Fruit fly (Drosophila melanogaster) whole organism, larva: ENCODE results near the gene Tpi.
A peak's percentile ranks its signal among the peaks of the same experiment; 100 is the strongest.

Source experiments
- noc ChIP-seq: fragments of 200-800 bp; sonication (Bioruptor generic); optimal IDR thresholded peaks from 3 replicates; lab custom pipeline; 2019; ENCODE audit warnings: missing biosample characterization, mild to moderate bottlenecking, missing genetic modification characterization, moderate library complexity

Tpi gene

DNA sequence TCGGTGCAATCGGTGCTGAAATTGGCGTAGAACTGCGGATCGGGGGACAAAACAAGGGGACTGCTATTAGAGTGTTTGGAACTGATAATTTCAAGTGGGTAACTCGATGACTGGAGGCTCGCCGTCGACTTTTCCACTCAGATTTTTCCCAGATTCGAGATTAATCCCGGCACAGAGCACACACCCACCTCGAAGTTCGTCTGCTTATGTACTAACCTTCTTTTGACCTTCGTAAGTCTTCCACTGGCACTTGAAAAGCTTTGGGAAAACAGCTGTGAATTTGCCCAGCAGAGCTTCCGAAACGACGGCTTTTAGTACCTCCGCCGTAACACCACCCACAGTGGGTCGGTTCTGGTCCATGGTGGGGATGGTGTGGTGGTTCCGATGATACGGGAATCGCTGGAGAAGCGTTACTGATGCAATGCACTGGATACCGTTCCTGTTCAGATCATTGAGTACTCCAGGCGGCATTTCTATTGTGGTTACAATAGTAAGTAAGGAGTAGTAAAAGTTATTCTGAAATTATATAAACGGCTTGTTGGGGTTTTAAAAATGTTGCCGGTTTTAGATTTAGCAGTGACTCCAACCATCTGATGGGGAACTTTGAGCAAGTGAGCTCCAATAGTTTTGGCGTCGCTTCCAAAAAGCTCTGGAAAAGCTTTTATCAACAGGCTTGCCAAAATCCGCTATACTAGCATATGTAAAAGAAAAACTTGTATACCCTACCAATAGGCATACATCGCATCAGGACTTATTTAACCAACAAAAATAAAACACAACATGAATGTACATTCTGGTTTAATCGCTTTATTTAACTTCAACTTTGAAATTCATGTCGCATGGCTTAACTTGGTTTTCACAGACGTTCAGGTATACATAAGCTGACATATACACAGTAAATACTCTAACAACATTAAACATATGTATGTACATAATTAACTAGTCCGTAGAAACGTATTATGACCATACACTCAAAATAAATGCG, at the start of gene Tpi:
Gene Tpi, minus strand, starts transcription at position 537 of the 985 bp plus-strand sequence.
- TF ChIP-seq noc (tag; lab: Kevin White, UChicago): peak; percentile 1

dm6 chr3R:30183872-30184271, 49.5 kb upstream of the Tpi start:
- TF ChIP-seq noc (tag; lab: Kevin White, UChicago): no peak

DNA sequence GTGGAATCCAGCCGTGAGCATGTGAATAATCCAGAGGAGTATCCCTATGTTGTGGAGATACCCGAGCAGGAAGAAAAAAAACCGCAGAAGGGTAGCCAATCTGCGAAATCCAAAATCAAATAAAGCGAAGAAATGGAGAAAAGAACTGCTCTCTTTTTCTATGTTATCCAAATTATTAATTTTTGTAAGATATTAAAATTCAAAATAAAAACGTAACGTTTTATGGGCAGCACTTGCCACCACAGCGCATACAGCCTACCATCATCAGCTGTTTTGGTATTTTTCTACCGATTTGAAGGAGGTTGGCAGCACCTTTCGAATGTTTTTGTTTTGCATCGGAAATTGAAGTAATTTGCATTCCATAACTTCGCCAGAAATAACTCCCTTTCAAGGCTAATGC, 45.5 kb upstream of the Tpi start, which contains the start of gene Bet5:
Gene Bet5, plus strand, starts transcription at position 299 of the 400 bp plus-strand sequence.
- TF ChIP-seq noc (tag; lab: Kevin White, UChicago): no peak

DNA sequence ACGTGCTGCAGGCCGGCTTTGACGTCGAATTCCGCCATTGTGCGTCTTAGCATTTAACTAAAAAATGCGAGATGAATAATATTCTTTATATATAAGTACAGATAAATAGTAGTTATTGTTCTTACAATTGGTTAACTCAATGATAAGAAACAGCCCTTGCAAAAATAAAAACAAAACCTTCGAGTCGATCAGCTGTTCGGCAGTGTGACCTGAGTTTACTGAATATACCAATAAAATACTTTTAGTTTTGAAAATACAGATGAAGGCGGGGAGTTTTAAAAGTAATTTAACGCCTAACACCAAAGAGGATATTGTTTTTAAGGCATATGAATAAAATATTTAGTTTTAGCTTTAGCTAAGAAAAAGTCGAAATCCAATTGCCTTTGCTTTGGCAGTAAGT, 43.1 kb upstream of the Tpi start, which contains the start of the genes CG1983 and CG15530:
Gene CG1983, minus strand, starts transcription at position 207 of the 400 bp plus-strand sequence.
Gene CG15530, plus strand, starts transcription at position 384 of the 400 bp plus-strand sequence.
- no peak for TF ChIP-seq noc (tag; lab: Kevin White, UChicago)

DNA sequence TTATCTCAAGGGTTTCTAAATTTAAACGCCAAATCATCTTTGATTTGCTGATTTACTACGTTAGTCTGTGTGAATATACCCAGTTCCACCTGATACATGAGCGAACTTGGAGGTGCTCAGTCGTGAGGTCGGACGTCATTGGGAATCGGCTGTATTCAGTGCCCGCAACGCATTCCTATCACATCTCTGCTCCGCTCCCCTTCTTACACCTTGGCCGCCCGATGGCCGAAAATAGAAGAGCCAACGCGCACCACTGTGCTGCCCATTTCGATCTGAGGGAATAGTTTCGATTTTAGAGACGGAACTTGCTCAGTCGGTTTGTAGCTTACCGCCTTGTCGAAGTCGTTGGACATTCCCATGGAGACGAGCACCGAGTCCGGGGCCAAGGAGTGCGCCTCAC, 41.9 kb upstream of the Tpi start:
- no peak for TF ChIP-seq noc (tag; lab: Kevin White, UChicago)

- no peak for TF ChIP-seq noc (tag; lab: Kevin White, UChicago)
Measured at dm6 chr3R:30175045-30175589, 40.7 kb upstream of the Tpi start.

DNA sequence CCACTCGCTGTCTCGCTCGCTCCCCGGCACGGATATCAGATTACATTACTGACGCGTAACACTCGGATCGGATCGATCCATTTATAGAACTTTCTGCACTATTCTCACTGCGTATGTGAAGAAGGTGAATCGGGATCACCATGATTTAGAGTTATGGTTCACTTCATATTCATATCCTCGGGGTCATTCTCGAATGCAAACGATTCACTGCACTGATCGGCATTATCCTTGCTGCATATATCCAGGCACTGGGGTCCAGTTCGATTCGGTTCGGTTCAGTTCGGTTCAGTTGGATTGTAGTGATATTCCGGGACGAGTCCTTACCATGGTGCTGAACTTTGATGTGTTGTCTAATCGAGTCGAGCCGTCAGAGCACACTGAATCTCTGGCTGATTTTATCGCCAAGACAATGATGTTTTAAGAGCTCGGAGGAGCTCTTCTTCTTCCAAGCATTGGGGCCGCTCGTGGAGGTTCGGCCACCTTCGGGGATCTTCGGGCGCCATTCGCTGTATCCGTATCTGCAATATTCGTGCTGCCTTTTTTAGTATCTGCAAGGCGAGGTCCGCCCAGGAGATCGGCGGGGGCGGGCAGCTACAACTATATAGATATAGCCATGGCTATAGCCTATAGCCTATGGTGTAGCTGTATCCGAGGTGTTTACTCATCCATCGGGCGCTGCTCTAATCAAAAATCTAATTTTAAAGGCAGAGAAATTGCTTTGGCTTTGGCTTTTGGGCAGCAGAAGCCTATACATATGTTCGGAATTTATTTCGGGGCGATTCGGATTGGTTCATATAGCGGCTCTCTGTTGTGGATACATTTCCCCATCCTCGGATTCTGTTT, 40.0 kb upstream of the Tpi start, which contains the start of gene Mlc2:
Gene Mlc2, minus strand, starts transcription at position 392 of the 843 bp plus-strand sequence.
- TF ChIP-seq noc (tag; lab: Kevin White, UChicago): no peak

dm6 chr3R:30170671-30171667, 36.6 kb upstream of the Tpi start, which contains the start of gene Rsod:
Gene Rsod (minus strand): TSS chr3R:30171207.
- TF ChIP-seq noc (tag; lab: Kevin White, UChicago): no peak

dm6 chr3R:30166159-30166784, 31.9 kb upstream of the Tpi start, which contains the start of gene VhaAC45RP:
Gene VhaAC45RP (minus strand): TSS chr3R:30166419.
- TF ChIP-seq noc (tag; lab: Kevin White, UChicago): no peak

dm6 chr3R:30164162-30164561, 29.8 kb upstream of the Tpi start:
- TF ChIP-seq noc (tag; lab: Kevin White, UChicago): no peak

dm6 chr3R:30163228-30163627, 28.8 kb upstream of the Tpi start:
- TF ChIP-seq noc (tag; lab: Kevin White, UChicago): no peak

dm6 chr3R:30160312-30160942, 26.0 kb upstream of the Tpi start, which contains the start of gene CG11498:
Gene CG11498 (minus strand): TSS chr3R:30160473.
- no peak for TF ChIP-seq noc (tag; lab: Kevin White, UChicago)

- TF ChIP-seq noc (tag; lab: Kevin White, UChicago): no peak
Measured at dm6 chr3R:30153864-30154263, 19.5 kb upstream of the Tpi start.
